Fruit fly (Drosophila melanogaster): Measurements from ENCODE around the gene CG42821.

The CG42821 gene

DNA sequence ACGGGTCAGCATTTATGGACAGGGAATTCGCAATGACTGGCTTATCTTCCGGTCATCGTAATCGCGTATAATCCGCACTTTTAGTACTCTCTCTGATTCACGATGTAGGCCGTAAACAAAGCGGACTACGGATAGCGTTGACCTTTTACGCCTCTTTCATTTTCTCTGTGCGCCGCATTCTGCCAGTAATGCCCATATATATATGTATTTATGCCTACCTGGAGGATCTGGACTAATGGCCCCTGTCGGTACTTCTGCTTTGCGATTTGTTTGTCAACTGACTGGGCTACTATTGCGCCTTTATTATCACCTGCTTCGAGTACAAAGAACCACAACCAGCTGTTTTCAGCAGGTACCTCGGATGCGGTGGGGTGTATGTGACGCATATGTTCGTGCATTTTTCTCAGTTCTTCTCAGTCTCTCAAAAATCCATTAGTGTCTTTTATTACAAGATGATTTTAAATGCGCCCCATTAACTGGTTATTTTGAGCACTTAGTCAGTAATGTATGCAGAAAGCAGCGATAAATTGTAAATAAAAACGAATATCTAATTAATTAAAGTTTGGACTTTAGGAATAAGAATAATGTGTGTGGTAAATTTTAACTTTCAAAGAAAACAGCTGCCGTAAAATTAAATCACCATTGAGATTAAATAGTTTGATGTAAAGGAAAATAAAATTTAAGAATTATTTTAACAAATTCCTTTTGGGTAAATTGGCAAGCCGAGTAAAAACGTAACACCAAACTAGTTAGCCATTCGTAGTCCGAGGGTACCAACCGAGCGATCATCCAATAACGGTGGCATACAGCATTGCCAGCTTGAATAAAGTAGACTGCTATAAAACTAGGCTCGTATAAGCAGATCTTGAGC is 18.3 kb upstream of the CG42821 start, which contains the start of gene CREG:
CREG (minus strand) TSS at position 323 of the 871 bp plus-strand sequence.
- no peak for TF ChIP-seq Trl (optimal IDR thresholded peaks at IDR 0.05)
- TF ChIP-seq Trl (GFP tag; optimal IDR thresholded peaks at IDR 0.05), result no peak
- TF ChIP-seq Scr (GFP tag; IDR thresholded peaks at IDR 0.05; ENCODE audit: partially characterized antibody), result no peak
- TF ChIP-seq CG6813 (GFP tag; optimal IDR thresholded peaks at IDR 0.05), result no peak
- no peak for TF ChIP-seq CG16779 (GFP tag; IDR thresholded peaks at IDR 0.05)
- TF ChIP-seq D19A (tag; optimal IDR thresholded peaks at IDR 0.05), result peak; percentile 21
- peak; percentile 52 for TF ChIP-seq gem (tag; optimal IDR thresholded peaks at IDR 0.05)
- no peak for TF ChIP-seq CrebB (tag; optimal IDR thresholded peaks at IDR 0.05)
- no peak for TF ChIP-seq Bteb2 (GFP tag; optimal IDR thresholded peaks at IDR 0.05)
- no peak for TF ChIP-seq CG17328 (GFP tag; IDR thresholded peaks at IDR 0.05)
- peak; percentile 52 for TF ChIP-seq Sox100B (GFP tag; optimal IDR thresholded peaks at IDR 0.05)
- no peak for TF ChIP-seq dpn (GFP tag; optimal IDR thresholded peaks at IDR 0.05)
- no peak for TF ChIP-seq sisA (GFP tag; IDR thresholded peaks at IDR 0.05)
- 0 out of 2 replicates have a peak, but pooled peaks have one; percentile 4 for TF ChIP-seq Rfx (GFP tag; IDR thresholded peaks at IDR 0.05)
- TF ChIP-seq grau (tag; optimal IDR thresholded peaks at IDR 0.05), result peak; percentile 40
- TF ChIP-seq eve (GFP tag; optimal IDR thresholded peaks at IDR 0.05), result peak in 1 of 2 experiments; percentile 13
- 0 out of 2 replicates have a peak, but pooled peaks have one; percentile 18 for TF ChIP-seq ara (GFP tag; IDR thresholded peaks at IDR 0.05)
- no peak for TF ChIP-seq sna (GFP tag; IDR thresholded peaks at IDR 0.05; ENCODE audit: partially characterized antibody)
- TF ChIP-seq Sox102F (GFP tag; optimal IDR thresholded peaks at IDR 0.05), result peak; percentile 24
- peak; percentile 46 for TF ChIP-seq CG12391 (tag; optimal IDR thresholded peaks at IDR 0.05)
- TF ChIP-seq CG16815 (GFP tag; optimal IDR thresholded peaks at IDR 0.05), result peak; percentile 18
- no peak for TF ChIP-seq ase (GFP tag; IDR thresholded peaks at IDR 0.05)
- TF ChIP-seq Oli (tag; optimal IDR thresholded peaks at IDR 0.05), result peak; percentile 16
- peak; percentile 8 for TF ChIP-seq Max (GFP tag; optimal IDR thresholded peaks at IDR 0.05)
- TF ChIP-seq Dfd (GFP tag; optimal IDR thresholded peaks at IDR 0.05), result no peak
- TF ChIP-seq Mrtf (GFP tag; IDR thresholded peaks at IDR 0.05), result no peak
- peak; percentile 17 for TF ChIP-seq lilli (GFP tag; optimal IDR thresholded peaks at IDR 0.05)
- peak; percentile 17 for TF ChIP-seq phol (tag; optimal IDR thresholded peaks at IDR 0.05)
- no peak for TF ChIP-seq usp (GFP tag; optimal IDR thresholded peaks at IDR 0.05)
- TF ChIP-seq CG2678 (tag; optimal IDR thresholded peaks at IDR 0.05), result peak; percentile 54
- no peak for TF ChIP-seq pnt (GFP tag; optimal IDR thresholded peaks at IDR 0.05)
- no peak for TF ChIP-seq Lhr (GFP tag; optimal IDR thresholded peaks at IDR 0.05)
- TF ChIP-seq HLHmδ (GFP tag; optimal IDR thresholded peaks at IDR 0.05), result no peak
- peak in 1 of 2 experiments; percentile 91 for TF ChIP-seq tll (GFP tag; optimal IDR thresholded peaks at IDR 0.05)
- TF ChIP-seq crp (GFP tag; optimal IDR thresholded peaks at IDR 0.05), result peak in 1 of 2 experiments; percentile 70
- TF ChIP-seq BtbVII (GFP tag; optimal IDR thresholded peaks at IDR 0.05), result peak; percentile 15
- no peak for TF ChIP-seq exex (tag; optimal IDR thresholded peaks at IDR 0.05)
- no peak for TF ChIP-seq CG7928 (GFP tag; optimal IDR thresholded peaks at IDR 0.05)
- TF ChIP-seq zfh2 (GFP tag; optimal IDR thresholded peaks at IDR 0.05), result no peak
- TF ChIP-seq CG17385 (GFP tag; optimal IDR thresholded peaks at IDR 0.05), result peak; percentile 14
- TF ChIP-seq sc (optimal IDR thresholded peaks at IDR 0.05), result no peak
- peak; percentile 35 for TF ChIP-seq sc (GFP tag; optimal IDR thresholded peaks at IDR 0.05)
- TF ChIP-seq fd102C (GFP tag; optimal IDR thresholded peaks at IDR 0.05), result no peak
- TF ChIP-seq Dip2 (GFP tag; IDR thresholded peaks at IDR 0.05), result no peak
- TF ChIP-seq Hmr (GFP tag; optimal IDR thresholded peaks at IDR 0.05), result peak; percentile 5
- peak; percentile 47 for TF ChIP-seq nmo (GFP tag; optimal IDR thresholded peaks at IDR 0.05)
- peak; percentile 20 for TF ChIP-seq CG10267 (tag; optimal IDR thresholded peaks at IDR 0.05)
- TF ChIP-seq CG10274 (GFP tag; optimal IDR thresholded peaks at IDR 0.05), result peak; percentile 1

Measured in whole organism, embryonic.